Worm (Caenorhabditis elegans) whole organism, mixed stage, embryonic: Measurements from ENCODE around the gene T24E12.2.

ENCODE experiments used
- M03D4.4 ChIP-seq: sonication (generic microtip); optimal IDR thresholded peaks from 2 replicates; lab custom pipeline; 2017; ENCODE audit warnings: mild to moderate bottlenecking, missing genetic modification characterization, missing compliant biosample characterization
- bed-3 ChIP-seq: fragments of 200-800 bp; sonication (Bioruptor generic); optimal IDR thresholded peaks from 3 replicates; lab custom pipeline; 2018; ENCODE audit warnings: mild to moderate bottlenecking, missing genetic modification characterization, moderate library complexity, missing compliant biosample characterization
- ceh-43 ChIP-seq: fragments of 200-800 bp; sonication (Bioruptor generic); optimal IDR thresholded peaks from 2 replicates; lab custom pipeline; 2018; ENCODE audit warnings: mild to moderate bottlenecking, missing genetic modification characterization, moderate library complexity, missing compliant biosample characterization
- ceh-83 ChIP-seq: fragments of 200-800 bp; sonication (Bioruptor generic); optimal IDR thresholded peaks from 2 replicates; lab custom pipeline; 2018; ENCODE audit warnings: mild to moderate bottlenecking, missing genetic modification characterization, missing compliant biosample characterization
- ces-1 ChIP-seq: fragments of 150-350 bp; optimal IDR thresholded peaks from 2 replicates; lab custom pipeline; 2014; ENCODE audit warnings: missing biosample characterization, missing genetic modification reagents, missing genetic modification characterization
- elt-3 ChIP-seq: fragments of 150-350 bp; optimal IDR thresholded peaks from 2 replicates; lab custom pipeline; 2014; ENCODE audit warnings: missing biosample characterization, missing genetic modification characterization
- hlh-1 ChIP-seq: fragments of 150-350 bp; optimal IDR thresholded peaks from 2 replicates; lab custom pipeline; 2014; ENCODE audit warnings: missing biosample characterization, missing genetic modification reagents, missing genetic modification characterization
- lsy-2 ChIP-seq: fragments of 150-350 bp; optimal IDR thresholded peaks from 2 replicates; lab custom pipeline; 2014; ENCODE audit warnings: missing biosample characterization, missing genetic modification characterization
- nhr-28 ChIP-seq: fragments of 150-350 bp; optimal IDR thresholded peaks from 2 replicates; lab custom pipeline; 2014; ENCODE audit warnings: missing biosample characterization, missing genetic modification characterization
- nhr-76 ChIP-seq: sonication (generic microtip); optimal IDR thresholded peaks from 2 replicates; lab custom pipeline; 2017; ENCODE audit warnings: missing biosample characterization, missing genetic modification characterization
- snpc-4 ChIP-seq: fragments of 150-350 bp; optimal IDR thresholded peaks from 2 replicates; lab custom pipeline; 2014; ENCODE audit warnings: missing biosample characterization, missing genetic modification characterization
- unc-62 ChIP-seq: fragments of 150-350 bp; optimal IDR thresholded peaks from 2 replicates; lab custom pipeline; 2014; ENCODE audit warnings: missing biosample characterization, missing genetic modification reagents, missing genetic modification characterization
- ztf-11 ChIP-seq: fragments of 150-350 bp; optimal IDR thresholded peaks from 2 replicates; lab custom pipeline; 2014; ENCODE audit warnings: missing biosample characterization, missing genetic modification characterization

DNA sequence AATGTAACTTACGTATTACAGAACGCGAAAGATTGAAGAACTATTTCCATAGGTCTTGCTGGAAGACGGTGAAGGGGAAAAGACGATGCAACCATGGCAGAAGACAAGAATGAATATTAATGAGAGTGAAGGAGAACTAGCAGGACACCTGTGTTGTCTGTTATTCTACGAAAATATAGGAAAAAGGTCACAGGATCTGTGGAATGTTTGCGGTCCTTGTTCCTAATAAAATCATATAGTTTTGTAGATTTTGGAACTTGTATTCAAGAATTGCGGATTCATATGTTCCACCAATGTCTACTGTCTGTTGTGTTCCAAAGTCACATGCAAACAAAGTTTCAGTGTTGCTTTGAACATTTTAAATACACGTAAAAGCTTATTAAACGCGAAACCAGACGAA lies 30.6 kb upstream of the T24E12.2 start, which contains the start of gene sdz-11:
- TF ChIP-seq nhr-28 (tag; lab: Kevin White, UChicago) (no peak), snpc-4 (tag; lab: Kevin White, UChicago) (no peak), unc-62 (GFP tag; lab: Kevin White, UChicago) (no peak), nhr-76 (tag; lab: Kevin White, UChicago) (no peak), ztf-11 (tag; lab: Kevin White, UChicago) (no peak), ceh-43 (no peak), hlh-1 (no peak), bed-3 (GFP tag; lab: Kevin White, UChicago) (no peak), ceh-83 (no peak), elt-3 (tag; lab: Kevin White, UChicago) (no peak), lsy-2 (tag; lab: Kevin White, UChicago) (no peak), ces-1 (no peak), M03D4.4 (no peak)
